Worm (Caenorhabditis elegans) whole organism, L4/young adult: ENCODE data around the gene srw-108.

ENCODE experiments used
- W03F9.2 ChIP-seq: fragments of 150-350 bp; optimal IDR thresholded peaks from 2 replicates; lab custom pipeline; 2014; ENCODE audit warnings: missing biosample characterization, missing genetic modification characterization
- dao-5 ChIP-seq: sonication (generic microtip); optimal IDR thresholded peaks from 2 replicates; lab custom pipeline; 2016; ENCODE audit warnings: missing genotype, missing genetic modification characterization, moderate library complexity, missing compliant biosample characterization
- him-1 ChIP-seq: sonication (generic microtip); optimal IDR thresholded peaks from 2 replicates; lab custom pipeline; 2016; ENCODE audit warnings: missing genotype, missing genetic modification reagents, missing genetic modification characterization, missing compliant biosample characterization

DNA sequence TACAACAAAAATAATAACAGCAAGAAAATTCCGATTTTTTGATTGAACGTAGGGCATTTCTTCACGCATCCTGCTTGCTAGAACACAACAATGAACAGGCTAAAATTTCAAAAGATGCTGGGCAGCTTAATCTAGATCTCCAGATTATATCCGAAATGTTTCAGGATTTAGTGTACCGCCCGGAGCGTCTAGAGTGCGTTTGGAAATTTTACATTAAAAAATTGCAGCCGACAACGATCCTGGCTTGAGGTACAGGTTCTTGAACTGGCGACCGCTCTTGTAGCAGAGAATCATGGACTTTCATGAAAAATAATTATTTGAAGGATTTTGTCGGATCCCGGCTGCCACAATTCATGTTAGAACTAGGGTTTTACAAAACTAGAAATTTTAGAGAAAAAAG, 20.3 kb downstream of the srw-108 start, which contains the start of gene C14C6.6:
- TF ChIP-seq dao-5 (tag; lab: Kevin White, UChicago): no peak
- no peak for TF ChIP-seq him-1 (tag; lab: Kevin White, UChicago)
- TF ChIP-seq W03F9.2 (tag; lab: Kevin White, UChicago): no peak
